Worm (Caenorhabditis elegans) whole organism, young adult: ENCODE measurements around the gene che-7.

Experiments used
- B0019.2 ChIP-seq: fragments of 200-800 bp; sonication (Bioruptor generic); conservative IDR thresholded peaks from 2 replicates; pipeline ENCODE4 v1.3.6; 2022; ENCODE audit warnings: missing genetic modification reagents, missing genetic modification characterization, missing compliant biosample characterization
- B0035.1 ChIP-seq: sonication (generic microtip); optimal IDR thresholded peaks from 2 replicates; lab custom pipeline; 2016; ENCODE audit warnings: missing genetic modification characterization, mild to moderate bottlenecking, missing compliant biosample characterization, missing genotype, missing genetic modification reagents
- D2030.7 ChIP-seq: fragments of 200-800 bp; sonication (Bioruptor generic); IDR thresholded peaks from 2 replicates; pipeline ENCODE4 v1.3.6; 2022; ENCODE audit warnings: missing genetic modification reagents, missing genetic modification characterization, missing compliant biosample characterization
- F55B11.4 ChIP-seq: sonication (generic microtip); optimal IDR thresholded peaks from 2 replicates; lab custom pipeline; 2016; ENCODE audit warnings: missing compliant biosample characterization, missing genetic modification characterization, borderline replicate concordance; ENCODE audit not compliant: insufficient read depth
- F57C9.4 ChIP-seq: sonication (generic microtip); optimal IDR thresholded peaks from 2 replicates; lab custom pipeline; 2017; ENCODE audit warnings: mild to moderate bottlenecking, missing genetic modification characterization, missing compliant biosample characterization
- K11D2.4 ChIP-seq: fragments of 200-800 bp; sonication (Bioruptor generic); IDR thresholded peaks from 2 replicates; pipeline ENCODE4 v1.3.6; 2022; ENCODE audit warnings: missing genetic modification reagents, missing genetic modification characterization, missing compliant biosample characterization
- K12H6.12 ChIP-seq: fragments of 200-800 bp; sonication (Bioruptor generic); optimal IDR thresholded peaks from 2 replicates; lab custom pipeline; 2018; ENCODE audit warnings: mild to moderate bottlenecking, missing genetic modification characterization, missing compliant biosample characterization
- T07F8.4 ChIP-seq: sonication (generic microtip); optimal IDR thresholded peaks from 2 replicates; lab custom pipeline; 2016; ENCODE audit warnings: mild to moderate bottlenecking, missing genetic modification characterization, moderate library complexity, missing compliant biosample characterization
- T26A5.8 ChIP-seq: sonication (generic microtip); optimal IDR thresholded peaks from 2 replicates; lab custom pipeline; 2016; ENCODE audit warnings: missing genetic modification characterization, missing compliant biosample characterization
- Y53G8AR.9 ChIP-seq: fragments of 200-800 bp; sonication (Bioruptor generic); conservative IDR thresholded peaks from 2 replicates; pipeline ENCODE4 v1.3.6; 2022; ENCODE audit warnings: missing genetic modification reagents, missing genetic modification characterization, missing compliant biosample characterization
- ZK185.1 ChIP-seq: sonication (generic microtip); optimal IDR thresholded peaks from 2 replicates; lab custom pipeline; 2016; ENCODE audit warnings: mild to moderate bottlenecking, missing genetic modification characterization, missing compliant biosample characterization; ENCODE audit not compliant: poor library complexity, severe bottlenecking
- atf-7 ChIP-seq: sonication (generic microtip); optimal IDR thresholded peaks from 2 replicates; lab custom pipeline; 2017; ENCODE audit warnings: mild to moderate bottlenecking, missing genetic modification characterization, missing compliant biosample characterization
- ccch-3 ChIP-seq: fragments of 200-800 bp; sonication (Bioruptor generic); optimal IDR thresholded peaks from 2 replicates; lab custom pipeline; 2018; ENCODE audit warnings: mild to moderate bottlenecking, missing genetic modification characterization, missing compliant biosample characterization
- ceh-40 ChIP-seq: fragments of 200-800 bp; sonication (Bioruptor generic); IDR thresholded peaks from 2 replicates; pipeline ENCODE4 v1.3.6; 2022; ENCODE audit warnings: missing genetic modification characterization, missing compliant biosample characterization
- ceh-58 ChIP-seq: fragments of 200-800 bp; sonication (Bioruptor generic); IDR thresholded peaks from 2 replicates; pipeline ENCODE4 v1.3.6; 2022; ENCODE audit warnings: missing genetic modification characterization, missing compliant biosample characterization
- chd-7 ChIP-seq: sonication (generic microtip); optimal IDR thresholded peaks from 2 replicates; lab custom pipeline; 2016; ENCODE audit warnings: mild to moderate bottlenecking, missing genetic modification characterization, moderate library complexity, missing compliant biosample characterization
- die-1 ChIP-seq: sonication (generic microtip); optimal IDR thresholded peaks from 2 replicates; lab custom pipeline; 2016; ENCODE audit warnings: missing genotype, mild to moderate bottlenecking, missing genetic modification characterization, missing compliant biosample characterization
- dox-1 ChIP-seq: fragments of 200-800 bp; sonication (Bioruptor generic); IDR thresholded peaks from 2 replicates; pipeline ENCODE4 v1.3.6; 2022; ENCODE audit warnings: missing genetic modification reagents, missing genetic modification characterization, missing compliant biosample characterization
- ekl-4 ChIP-seq: fragments of 200-800 bp; sonication (Bioruptor generic); IDR thresholded peaks from 2 replicates; pipeline ENCODE4 v1.3.6; 2022; ENCODE audit warnings: missing genetic modification reagents, missing genetic modification characterization, missing compliant biosample characterization
- fkh-3 ChIP-seq: sonication (generic microtip); optimal IDR thresholded peaks from 2 replicates; lab custom pipeline; 2016; ENCODE audit warnings: mild to moderate bottlenecking, missing genetic modification characterization, missing compliant biosample characterization
- him-1 ChIP-seq: sonication (generic microtip); optimal IDR thresholded peaks from 2 replicates; lab custom pipeline; 2016; ENCODE audit warnings: missing genotype, missing genetic modification reagents, missing genetic modification characterization, missing compliant biosample characterization
- hlh-26 ChIP-seq: fragments of 200-800 bp; sonication (Bioruptor generic); conservative IDR thresholded peaks from 2 replicates; pipeline ENCODE4 v1.3.6; 2022; ENCODE audit warnings: missing genetic modification reagents, missing genetic modification characterization, missing compliant biosample characterization
- hmg-1.2 ChIP-seq: fragments of 200-800 bp; sonication (Bioruptor generic); IDR thresholded peaks from 2 replicates; pipeline ENCODE4 v1.3.6; 2022; ENCODE audit warnings: missing genetic modification reagents, missing genetic modification characterization, missing compliant biosample characterization
- hmg-20 ChIP-seq: fragments of 200-800 bp; sonication (Bioruptor generic); IDR thresholded peaks from 2 replicates; pipeline ENCODE4 v1.3.6; 2022; ENCODE audit warnings: missing genetic modification reagents, missing genetic modification characterization, missing compliant biosample characterization
- hrde-1 ChIP-seq: sonication (generic microtip); optimal IDR thresholded peaks from 2 replicates; lab custom pipeline; 2016; ENCODE audit warnings: missing genetic modification characterization, mild to moderate bottlenecking, missing compliant biosample characterization, moderate library complexity, missing genotype, missing genetic modification reagents, borderline replicate concordance
- lag-1 ChIP-seq: fragments of 200-800 bp; sonication (Bioruptor generic); IDR thresholded peaks from 2 replicates; pipeline ENCODE4 v1.3.6; 2022; ENCODE audit warnings: missing genetic modification reagents, missing genetic modification characterization, missing compliant biosample characterization
- lin-35 ChIP-seq, 3 experiments: fragments of 150-350 bp in 2 of 3; sonication (generic microtip) in 1 of 3; optimal IDR thresholded peaks; 2 replicates each; lab custom pipeline; 2014 to 2018; ENCODE audit warnings: missing biosample characterization in 3 of 3, missing genetic modification characterization in 3 of 3, missing genetic modification reagents in 3 of 3
- lin-40 ChIP-seq: sonication (generic microtip); optimal IDR thresholded peaks from 2 replicates; lab custom pipeline; 2016; ENCODE audit warnings: missing genetic modification characterization, mild to moderate bottlenecking, missing compliant biosample characterization, missing genotype, missing genetic modification reagents
- lin-54 ChIP-seq: fragments of 200-800 bp; sonication (Bioruptor generic); optimal IDR thresholded peaks from 2 replicates; lab custom pipeline; 2018; ENCODE audit warnings: mild to moderate bottlenecking, missing genetic modification characterization, missing compliant biosample characterization
- madf-10 ChIP-seq: sonication (generic microtip); optimal IDR thresholded peaks from 2 replicates; lab custom pipeline; 2016; ENCODE audit warnings: mild to moderate bottlenecking, missing genetic modification characterization, missing compliant biosample characterization
- madf-3 ChIP-seq: fragments of 200-800 bp; sonication (Bioruptor generic); IDR thresholded peaks from 2 replicates; pipeline ENCODE4 v1.3.6; 2022; ENCODE audit warnings: missing genetic modification reagents, missing genetic modification characterization, missing compliant biosample characterization
- madf-6 ChIP-seq: fragments of 200-800 bp; sonication (Bioruptor generic); IDR thresholded peaks from 2 replicates; pipeline ENCODE4 v1.3.6; 2022; ENCODE audit warnings: missing genetic modification reagents, missing genetic modification characterization, missing compliant biosample characterization
- mcd-1 ChIP-seq: fragments of 200-800 bp; sonication (Bioruptor generic); IDR thresholded peaks from 2 replicates; pipeline ENCODE4 v1.3.6; 2022; ENCODE audit warnings: missing genetic modification reagents, missing genetic modification characterization, missing compliant biosample characterization
- mes-4 ChIP-seq: sonication (generic microtip); optimal IDR thresholded peaks from 2 replicates; lab custom pipeline; 2016; ENCODE audit warnings: missing genotype, missing genetic modification characterization, missing compliant biosample characterization
- mxl-1 ChIP-seq: sonication (generic microtip); optimal IDR thresholded peaks from 2 replicates; lab custom pipeline; 2016; ENCODE audit warnings: missing genetic modification characterization, missing compliant biosample characterization
- nhr-120 ChIP-seq: fragments of 200-800 bp; sonication (Bioruptor generic); IDR thresholded peaks from 2 replicates; pipeline ENCODE4 v1.3.6; 2022; ENCODE audit warnings: missing genetic modification characterization, missing compliant biosample characterization
- pbrm-1 ChIP-seq: fragments of 200-800 bp; sonication (Bioruptor generic); IDR thresholded peaks from 2 replicates; pipeline ENCODE4 v1.3.6; 2022; ENCODE audit warnings: missing genetic modification reagents, missing genetic modification characterization, missing compliant biosample characterization
- rcor-1 ChIP-seq: fragments of 200-800 bp; sonication (Bioruptor generic); IDR thresholded peaks from 2 replicates; pipeline ENCODE4 v1.3.6; 2022; ENCODE audit warnings: missing genetic modification reagents, missing genetic modification characterization, missing compliant biosample characterization
- rpc-1 ChIP-seq, 2 experiments: fragments of 150-350 bp in 1 of 2; sonication (generic microtip) in 1 of 2; optimal IDR thresholded peaks; 2 replicates each; lab custom pipeline; 2014 to 2018; ENCODE audit warnings: missing biosample characterization in 1 of 2, missing genetic modification characterization in 1 of 2, missing genetic modification reagents in 1 of 2, missing genotype in 1 of 2
- sdz-38 ChIP-seq: sonication (generic microtip); optimal IDR thresholded peaks from 2 replicates; lab custom pipeline; 2016; ENCODE audit warnings: missing genotype, missing genetic modification characterization, missing compliant biosample characterization
- sea-2 ChIP-seq: fragments of 200-800 bp; sonication (Bioruptor generic); IDR thresholded peaks from 2 replicates; pipeline ENCODE4 v1.3.6; 2022; ENCODE audit warnings: missing genetic modification characterization, missing compliant biosample characterization
- snpc-1.1 ChIP-seq: sonication (generic microtip); optimal IDR thresholded peaks from 2 replicates; lab custom pipeline; 2017; ENCODE audit warnings: missing genetic modification characterization, mild to moderate bottlenecking, missing compliant biosample characterization, antibody characterized with exemption, moderate library complexity, missing genotype, missing genetic modification reagents; ENCODE audit not compliant: insufficient read depth
- snpc-4 ChIP-seq, 5 experiments: fragments of 150-350 bp in 1 of 5; sonication (generic microtip) in 4 of 5; optimal IDR thresholded peaks; 2 replicates each; lab custom pipeline; 2014 to 2018; ENCODE audit warnings: missing genetic modification characterization in 5 of 5, missing biosample characterization in 3 of 5, antibody characterized with exemption in 2 of 5, mild to moderate bottlenecking in 2 of 5, missing compliant biosample characterization in 2 of 5, missing genotype in 2 of 5, moderate library complexity in 2 of 5, missing genetic modification reagents in 1 of 5
- tbx-9 ChIP-seq: sonication (generic microtip); optimal IDR thresholded peaks from 2 replicates; lab custom pipeline; 2016; ENCODE audit warnings: borderline replicate concordance, missing genetic modification characterization, inconsistent platforms, missing compliant biosample characterization
- xnd-1 ChIP-seq: sonication (generic microtip); optimal IDR thresholded peaks from 2 replicates; lab custom pipeline; 2016; ENCODE audit warnings: missing genotype, missing genetic modification reagents, missing genetic modification characterization, missing compliant biosample characterization
- zfh-2 ChIP-seq: fragments of 200-800 bp; sonication (Bioruptor generic); conservative IDR thresholded peaks from 2 replicates; pipeline ENCODE4 v1.3.6; 2022; ENCODE audit warnings: missing genetic modification reagents, missing genetic modification characterization, missing compliant biosample characterization
- ztf-25 ChIP-seq: fragments of 200-800 bp; sonication (Bioruptor generic); IDR thresholded peaks from 2 replicates; pipeline ENCODE4 v1.3.6; 2022; ENCODE audit warnings: missing genetic modification reagents, missing genetic modification characterization, missing compliant biosample characterization

Gene che-7

ce11 chrV:8000929-8001513 lies 32.0 kb upstream of the che-7 start, which contains the start of gene Y97E10AR.1 (continued):
- TF ChIP-seq K12H6.12 (tag; lab: Kevin White, UChicago) (peak; percentile 81), zfh-2 (GFP tag; lab: Robert Waterston, UW) (0 out of 2 replicates have a peak, but pooled peaks have one; percentile 5), hlh-26 (no peak), rcor-1 (GFP tag; lab: Robert Waterston, UW) (0 out of 2 replicates have a peak, but pooled peaks have one; percentile 21), ceh-40 (no peak), snpc-1.1 (no peak), atf-7 (peak; percentile 85), fkh-3 (tag; lab: Kevin White, UChicago) (no peak), snpc-4 (GFP tag; optimal IDR thresholded peaks at IDR 0.05; lab: Kevin White, UChicago) (no peak), snpc-4 (tag; optimal IDR thresholded peaks at IDR 0.05; lab: Kevin White, UChicago) (peak; percentile 29 to 51 (median 40)), nhr-120 (no peak), ekl-4 (GFP tag; lab: Robert Waterston, UW) (no peak), tbx-9 (no peak), chd-7 (tag; lab: Kevin White, UChicago) (no peak), mcd-1 (no peak; the same call in 1 of the 2 replicates), D2030.7 (GFP tag; lab: Robert Waterston, UW) (no peak), him-1 (tag; lab: Kevin White, UChicago) (no peak), die-1 (no peak), B0019.2 (GFP tag; lab: Robert Waterston, UW) (no peak), ccch-3 (GFP tag; lab: Kevin White, UChicago) (no peak), lin-35 (GFP tag; optimal IDR thresholded peaks at IDR 0.05; lab: Kevin White, UChicago) (peak in 1 of 3 experiments; percentile 80), xnd-1 (tag; lab: Kevin White, UChicago) (no peak), hmg-20 (GFP tag; lab: Robert Waterston, UW) (no peak), hmg-1.2 (peak; percentile 77), sea-2 (GFP tag; lab: Robert Waterston, UW) (no peak), sdz-38 (no peak), ceh-58 (no peak), hrde-1 (no peak), T26A5.8 (no peak), F57C9.4 (tag; lab: Kevin White, UChicago) (no peak), mxl-1 (tag; lab: Kevin White, UChicago) (no peak), ztf-25 (GFP tag; lab: Robert Waterston, UW) (no peak), lin-54 (GFP tag; lab: Kevin White, UChicago) (no peak), lag-1 (GFP tag; lab: Robert Waterston, UW) (no peak), dox-1 (no peak; the same call in 1 of the 2 replicates), mes-4 (tag; lab: Kevin White, UChicago) (no peak), Y53G8AR.9 (GFP tag; lab: Robert Waterston, UW) (0 out of 2 replicates have a peak, but pooled peaks have one; percentile 68), madf-10 (tag; lab: Kevin White, UChicago) (peak; percentile 29), K11D2.4 (GFP tag; lab: Robert Waterston, UW) (no peak), F55B11.4 (tag; lab: Kevin White, UChicago) (no peak), lin-40 (tag; lab: Kevin White, UChicago) (peak; percentile 84), T07F8.4 (tag; lab: Kevin White, UChicago) (no peak), ZK185.1 (peak; percentile 26), madf-3 (GFP tag; lab: Robert Waterston, UW) (0 out of 2 replicates have a peak, but pooled peaks have one; percentile 30), pbrm-1 (GFP tag; lab: Robert Waterston, UW) (peak; percentile 57), B0035.1 (tag; lab: Kevin White, UChicago) (no peak), rpc-1 (optimal IDR thresholded peaks at IDR 0.05; lab: Kevin White, UChicago) (no peak), rpc-1 (tag; optimal IDR thresholded peaks at IDR 0.05; lab: Kevin White, UChicago) (no peak), madf-6 (GFP tag; lab: Robert Waterston, UW) (no peak)
